Fruit fly (Drosophila melanogaster) whole organism, larva: ENCODE results near the gene ArgRS-m.

Experiments
- noc ChIP-seq: fragments of 200-800 bp; sonication (Bioruptor generic); optimal IDR thresholded peaks from 3 replicates; lab custom pipeline; 2019; ENCODE audit warnings: missing biosample characterization, mild to moderate bottlenecking, missing genetic modification characterization, moderate library complexity

ArgRS-m gene

dm6 chr3R:7886859-7887190, at the start of gene ArgRS-m:
TSS of gene ArgRS-m (plus strand) at chr3R:7887045.
- peak; percentile 48 for TF ChIP-seq noc (tag; lab: Kevin White, UChicago)

dm6 chr3R:7884433-7884832, 2.4 kb upstream of the ArgRS-m start:
- no peak for TF ChIP-seq noc (tag; lab: Kevin White, UChicago)

- no peak for TF ChIP-seq noc (tag; lab: Kevin White, UChicago)
These were observed 532 bp upstream of the ArgRS-m start, which contains the start of gene CG17816 for dm6 chr3R:7886167-7886858. TSS of gene CG17816 (minus strand) at chr3R:7886733.

- TF ChIP-seq noc (tag; lab: Kevin White, UChicago), result no peak
These were observed 4.2 kb downstream of the ArgRS-m start, which contains the start of gene wtrw for dm6 chr3R:7891031-7891430. TSS of gene wtrw (plus strand) at chr3R:7891331.

dm6 chr3R:7892246-7893000, 5.6 kb downstream of the ArgRS-m start:
- peak; percentile 67 for TF ChIP-seq noc (tag; lab: Kevin White, UChicago)

dm6 chr3R:7894586-7894985, 7.7 kb downstream of the ArgRS-m start:
- no peak for TF ChIP-seq noc (tag; lab: Kevin White, UChicago)

- no peak for TF ChIP-seq noc (tag; lab: Kevin White, UChicago)
These were observed 8.6 kb downstream of the ArgRS-m start for dm6 chr3R:7895457-7895856.

dm6 chr3R:7899277-7899676, 12.4 kb downstream of the ArgRS-m start:
- no peak for TF ChIP-seq noc (tag; lab: Kevin White, UChicago)

dm6 chr3R:7902313-7902872, 15.5 kb downstream of the ArgRS-m start, which contains the start of gene mRpS9:
TSS of gene mRpS9 (minus strand) at chr3R:7902667.
- no peak for TF ChIP-seq noc (tag; lab: Kevin White, UChicago)

- TF ChIP-seq noc (tag; lab: Kevin White, UChicago), result no peak
These were observed 20.5 kb downstream of the ArgRS-m start, which contains the start of the genes Taf7 and EMC1 for dm6 chr3R:7907311-7907710. TSS of gene Taf7 (plus strand) at chr3R:7907333. TSS of gene EMC1 (minus strand) at chr3R:7907363.

dm6 chr3R:7911482-7911881, 24.6 kb downstream of the ArgRS-m start, which contains the start of gene Prat:
TSS of gene Prat (minus strand) at chr3R:7911779.
- TF ChIP-seq noc (tag; lab: Kevin White, UChicago), result no peak

- peak; percentile 47 for TF ChIP-seq noc (tag; lab: Kevin White, UChicago)
These were observed 26.3 kb downstream of the ArgRS-m start, which contains the start of gene Rfk for dm6 chr3R:7913139-7913538. TSS of gene Rfk (minus strand) at chr3R:7913290.

dm6 chr3R:7913551-7913950, 26.7 kb downstream of the ArgRS-m start, which contains the start of gene kipf:
TSS of gene kipf (plus strand) at chr3R:7913851.
- no peak for TF ChIP-seq noc (tag; lab: Kevin White, UChicago)

- TF ChIP-seq noc (tag; lab: Kevin White, UChicago), result no peak
These were observed 33.4 kb downstream of the ArgRS-m start, which contains the start of the genes CG10445 and lds for dm6 chr3R:7920196-7920595. TSS of gene CG10445 (minus strand) at chr3R:7920299. TSS of gene lds (plus strand) at chr3R:7920431.

- no peak for TF ChIP-seq noc (tag; lab: Kevin White, UChicago)
These were observed 39.5 kb downstream of the ArgRS-m start for dm6 chr3R:7926354-7926753.
